ENCODE assay signal across 3 worm cellular contexts in genomic region chrX:2409243-2409741, ce11.
TF ChIP-seq lines count a peak whose summit lies in the region.

C43H6.12 (plus strand) TSS chrX:2409607.
trpp-12 (plus strand) TSS chrX:2409691.

TF ChIP-seq in whole organism, L3 larva, 47 proteins besides CTCF, POLR2A, EP300 and RAD21:
- TF ChIP-seq ZK546.5 (tag; optimal IDR thresholded peaks at IDR 0.05; lab: Kevin White, UChicago), result no peak
- peak; percentile 9 for TF ChIP-seq elt-2 (tag; optimal IDR thresholded peaks at IDR 0.05; lab: Kevin White, UChicago)

TF ChIP-seq in whole organism, L4 larva, 104 proteins besides CTCF, POLR2A, EP300 and RAD21:
- TF ChIP-seq nhr-76 (tag; optimal IDR thresholded peaks at IDR 0.05; lab: Kevin White, UChicago) (no peak), zfp-2 (tag; optimal IDR thresholded peaks at IDR 0.05; lab: Kevin White, UChicago) (no peak), dpl-1 (GFP tag; optimal IDR thresholded peaks at IDR 0.05; lab: Kevin White, UChicago) (no peak), fkh-10 (GFP tag; optimal IDR thresholded peaks at IDR 0.05; lab: Kevin White, UChicago) (no peak), nhr-10 (tag; optimal IDR thresholded peaks at IDR 0.05; lab: Kevin White, UChicago) (no peak), F10B5.3 (tag; optimal IDR thresholded peaks at IDR 0.05; lab: Kevin White, UChicago) (no peak), dmd-8 (GFP tag; IDR thresholded peaks at IDR 0.05; lab: Robert Waterston, UW) (no peak), ztf-11 (tag; optimal IDR thresholded peaks at IDR 0.05; lab: Kevin White, UChicago) (no peak), lim-7 (GFP tag; IDR thresholded peaks at IDR 0.05; lab: Robert Waterston, UW) (no peak), lir-3 (tag; optimal IDR thresholded peaks at IDR 0.05; lab: Kevin White, UChicago) (no peak), F49E8.2 (tag; optimal IDR thresholded peaks at IDR 0.05; lab: Kevin White, UChicago; ENCODE audit: borderline replicate concordance) (no peak), dve-1 (tag; optimal IDR thresholded peaks at IDR 0.05; lab: Kevin White, UChicago; ENCODE audit: insufficient read depth) (peak; percentile 27), D1046.2 (GFP tag; IDR thresholded peaks at IDR 0.05; lab: Robert Waterston, UW) (no peak), vab-7 (GFP tag; IDR thresholded peaks at IDR 0.05; lab: Robert Waterston, UW) (no peak), duxl-1 (tag; optimal IDR thresholded peaks at IDR 0.05; lab: Kevin White, UChicago; ENCODE audit: poor library complexity) (no peak), F26F4.8 (GFP tag; conservative IDR thresholded peaks at IDR 0.05; lab: Robert Waterston, UW) (no peak), zfp-3 (GFP tag; conservative IDR thresholded peaks at IDR 0.05; lab: Robert Waterston, UW) (no peak), daf-16 (GFP tag; optimal IDR thresholded peaks at IDR 0.05; lab: Kevin White, UChicago) (no peak), daf-16 (tag; optimal IDR thresholded peaks at IDR 0.05; lab: Kevin White, UChicago) (peak; percentile 6), dmd-6 (GFP tag; IDR thresholded peaks at IDR 0.05; lab: Robert Waterston, UW) (peak; percentile 79)

TF ChIP-seq in whole organism, young adult, 124 proteins besides CTCF, POLR2A, EP300 and RAD21:
- TF ChIP-seq nhr-80 (tag; optimal IDR thresholded peaks at IDR 0.05; lab: Kevin White, UChicago) (peak; percentile 65), unc-62 (GFP tag; optimal IDR thresholded peaks at IDR 0.05; lab: Kevin White, UChicago) (no peak)
